Fruit fly (Drosophila melanogaster) whole organism, embryonic: Measurements from ENCODE around the gene CG42835.
A peak's percentile ranks its signal among the peaks of the same experiment; 100 is the strongest.

Experiments
- Bgb ChIP-seq: fragments of 200-800 bp; sonication (Bioruptor generic); IDR thresholded peaks from 2 replicates; pipeline ENCODE4 v1.3.6; 2022; ENCODE audit warnings: missing biosample characterization, missing genetic modification characterization; ENCODE audit not compliant: partially characterized antibody
- BtbVII ChIP-seq: fragments of 200-800 bp; sonication (Bioruptor generic); optimal IDR thresholded peaks from 3 replicates; lab custom pipeline; 2017; ENCODE audit warnings: missing biosample characterization, mild to moderate bottlenecking, missing genetic modification characterization
- CG10274 ChIP-seq: fragments of 200-800 bp; sonication (Bioruptor generic); optimal IDR thresholded peaks from 3 replicates; lab custom pipeline; 2017; ENCODE audit warnings: missing biosample characterization, mild to moderate bottlenecking, missing genetic modification characterization
- CG10543 ChIP-seq: fragments of 200-800 bp; sonication (Bioruptor generic); optimal IDR thresholded peaks from 3 replicates; lab custom pipeline; 2017; ENCODE audit warnings: missing biosample characterization, mild to moderate bottlenecking, missing genetic modification characterization, moderate library complexity
- CG11504 ChIP-seq: fragments of 200-800 bp; sonication (Bioruptor generic); optimal IDR thresholded peaks from 3 replicates; lab custom pipeline; 2019; ENCODE audit warnings: missing biosample characterization, mild to moderate bottlenecking, missing genetic modification characterization, moderate library complexity
- CG12071 ChIP-seq: fragments of 200-800 bp; sonication (Bioruptor generic); optimal IDR thresholded peaks from 3 replicates; lab custom pipeline; 2018; ENCODE audit warnings: missing biosample characterization, mild to moderate bottlenecking, missing genetic modification characterization
- CG12659 ChIP-seq: fragments of 200-800 bp; sonication (Bioruptor generic); optimal IDR thresholded peaks from 3 replicates; lab custom pipeline; 2017; ENCODE audit warnings: mild to moderate bottlenecking, missing biosample characterization, missing genetic modification reagents, missing genetic modification characterization
- CG13123 ChIP-seq: fragments of 200-800 bp; sonication (Bioruptor generic); optimal IDR thresholded peaks from 2 replicates; lab custom pipeline; 2016; ENCODE audit warnings: missing biosample characterization, missing genetic modification characterization
- CG13775 ChIP-seq: fragments of 200-800 bp; sonication (Bioruptor generic); optimal IDR thresholded peaks from 3 replicates; lab custom pipeline; 2017; ENCODE audit warnings: missing biosample characterization, mild to moderate bottlenecking, missing genetic modification characterization
- CG18011 ChIP-seq: fragments of 200-800 bp; sonication (Bioruptor generic); optimal IDR thresholded peaks from 2 replicates; lab custom pipeline; 2017; ENCODE audit warnings: missing biosample characterization, missing genetic modification characterization, mild to moderate bottlenecking, moderate library complexity, missing genotype
- CG18262 ChIP-seq: fragments of 200-800 bp; optimal IDR thresholded peaks from 3 replicates; lab custom pipeline; 2019; ENCODE audit warnings: missing biosample characterization, mild to moderate bottlenecking, missing genetic modification characterization, moderate library complexity
- CG2116 ChIP-seq: fragments of 200-800 bp; sonication (Bioruptor generic); optimal IDR thresholded peaks from 3 replicates; lab custom pipeline; 2018; ENCODE audit warnings: missing biosample characterization, mild to moderate bottlenecking, missing genetic modification characterization
- CG2120 ChIP-seq: fragments of 200-800 bp; sonication (Bioruptor generic); optimal IDR thresholded peaks from 3 replicates; lab custom pipeline; 2016; ENCODE audit warnings: missing biosample characterization, missing genetic modification characterization
- CG30403 ChIP-seq: fragments of 200-800 bp; sonication (Bioruptor generic); optimal IDR thresholded peaks from 3 replicates; lab custom pipeline; 2016; ENCODE audit warnings: missing biosample characterization, missing genetic modification characterization
- CG31441 ChIP-seq: fragments of 200-800 bp; sonication (Bioruptor generic); IDR thresholded peaks from 2 replicates; pipeline ENCODE4 v1.3.6; 2022; ENCODE audit warnings: missing biosample characterization, missing genetic modification characterization
- CG33213 ChIP-seq: fragments of 200-800 bp; sonication (Bioruptor generic); optimal IDR thresholded peaks from 3 replicates; lab custom pipeline; 2016; ENCODE audit warnings: missing biosample characterization, missing genetic modification characterization
- CG4424 ChIP-seq: fragments of 200-800 bp; sonication (Bioruptor generic); optimal IDR thresholded peaks from 3 replicates; lab custom pipeline; 2016; ENCODE audit warnings: missing biosample characterization, missing genetic modification characterization
- CG6854 ChIP-seq: fragments of 200-800 bp; sonication (Bioruptor generic); optimal IDR thresholded peaks from 3 replicates; lab custom pipeline; 2017; ENCODE audit warnings: missing biosample characterization, mild to moderate bottlenecking, missing genetic modification characterization
- CG7556 ChIP-seq: fragments of 200-800 bp; sonication (Bioruptor generic); optimal IDR thresholded peaks from 2 replicates; lab custom pipeline; 2017; ENCODE audit warnings: missing biosample characterization, mild to moderate bottlenecking, missing genetic modification characterization
- CrebB ChIP-seq: fragments of 200-800 bp; sonication (Bioruptor generic); optimal IDR thresholded peaks from 3 replicates; lab custom pipeline; 2018; ENCODE audit warnings: missing biosample characterization, mild to moderate bottlenecking, missing genetic modification characterization
- D ChIP-seq, 2 experiments: fragments of 200-800 bp in 1 of 2; fragments of >200 bp in 1 of 2; sonication (Bioruptor generic) in 1 of 2; optimal IDR thresholded peaks; 2 replicates in 1 of 2; 3 replicates in 1 of 2; lab custom pipeline; 2017; ENCODE audit warnings: mild to moderate bottlenecking in 1 of 2, missing biosample characterization in 1 of 2, missing genetic modification characterization in 1 of 2, missing genetic modification reagents in 1 of 2
- E2f1 ChIP-seq: fragments of 200-800 bp; sonication (Bioruptor generic); IDR thresholded peaks from 2 replicates; pipeline ENCODE4 v1.3.6; 2022; ENCODE audit warnings: missing biosample characterization, missing genetic modification characterization
- Elba2 ChIP-seq: fragments of 200-800 bp; sonication (Bioruptor generic); optimal IDR thresholded peaks from 3 replicates; lab custom pipeline; 2016; ENCODE audit warnings: missing biosample characterization, missing genetic modification characterization
- Ets97D ChIP-seq: fragments of 200-800 bp; sonication (Bioruptor generic); optimal IDR thresholded peaks from 3 replicates; lab custom pipeline; 2016; ENCODE audit warnings: missing biosample characterization, missing genetic modification characterization
- HLHmδ ChIP-seq: fragments of 200-800 bp; sonication (Bioruptor generic); optimal IDR thresholded peaks from 2 replicates; lab custom pipeline; 2018; ENCODE audit warnings: missing biosample characterization, mild to moderate bottlenecking, missing genetic modification characterization, moderate library complexity
- Max ChIP-seq: fragments of 200-800 bp; sonication (Bioruptor generic); optimal IDR thresholded peaks from 2 replicates; lab custom pipeline; 2016; ENCODE audit warnings: missing biosample characterization, mild to moderate bottlenecking, missing genetic modification characterization
- NfI ChIP-seq: fragments of 200-800 bp; sonication (Bioruptor generic); optimal IDR thresholded peaks from 3 replicates; lab custom pipeline; 2018; ENCODE audit warnings: missing biosample characterization, mild to moderate bottlenecking, missing genetic modification characterization, moderate library complexity
- Ptx1 ChIP-seq: fragments of 200-800 bp; sonication (Bioruptor generic); IDR thresholded peaks from 2 replicates; pipeline ENCODE4 v1.3.6; 2022; ENCODE audit warnings: missing biosample characterization, missing genetic modification characterization
- Sox100B ChIP-seq: fragments of 200-800 bp; sonication (Bioruptor generic); optimal IDR thresholded peaks from 3 replicates; lab custom pipeline; 2018; ENCODE audit warnings: missing biosample characterization, mild to moderate bottlenecking, missing genetic modification characterization
- crp ChIP-seq, 2 experiments: fragments of 200-800 bp; sonication (Bioruptor generic); optimal IDR thresholded peaks; 2 replicates in 1 of 2; 3 replicates in 1 of 2; lab custom pipeline; 2017; ENCODE audit warnings: missing biosample characterization in 2 of 2, missing genetic modification characterization in 2 of 2, mild to moderate bottlenecking in 1 of 2, moderate library complexity in 1 of 2
- dmrt99B ChIP-seq: fragments of 200-800 bp; sonication (Bioruptor generic); optimal IDR thresholded peaks from 2 replicates; lab custom pipeline; 2018; ENCODE audit warnings: missing biosample characterization, mild to moderate bottlenecking, missing genetic modification characterization, moderate library complexity
- grau ChIP-seq: fragments of 200-800 bp; optimal IDR thresholded peaks from 3 replicates; lab custom pipeline; 2019; ENCODE audit warnings: missing biosample characterization, mild to moderate bottlenecking, missing genetic modification characterization, moderate library complexity
- insv ChIP-seq, 2 experiments: fragments of 200-800 bp; sonication (Bioruptor generic); optimal IDR thresholded peaks; 3 replicates each; lab custom pipeline; 2016 to 2018; ENCODE audit warnings: missing biosample characterization in 2 of 2, missing genetic modification characterization in 2 of 2
- kni ChIP-seq: fragments of 200-800 bp; sonication (Bioruptor generic); optimal IDR thresholded peaks from 3 replicates; lab custom pipeline; 2017; ENCODE audit warnings: mild to moderate bottlenecking, missing biosample characterization, missing genetic modification reagents, missing genetic modification characterization
- lola ChIP-seq, 3 experiments: fragments of >200 bp in 2 of 3; fragments of 200-800 bp in 1 of 3; sonication (Bioruptor generic) in 1 of 3; optimal IDR thresholded peaks; 2 replicates each; lab custom pipeline; 2017 to 2019; ENCODE audit warnings: missing biosample characterization in 3 of 3, missing genetic modification characterization in 3 of 3, mild to moderate bottlenecking in 1 of 3, moderate library complexity in 1 of 3
- luna ChIP-seq: fragments of 200-800 bp; sonication (Bioruptor generic); optimal IDR thresholded peaks from 2 replicates; lab custom pipeline; 2016; ENCODE audit warnings: missing biosample characterization, missing genetic modification characterization
- p53 ChIP-seq: fragments of 200-800 bp; sonication (Bioruptor generic); optimal IDR thresholded peaks from 2 replicates; lab custom pipeline; 2016; ENCODE audit warnings: missing biosample characterization, missing genetic modification characterization
- pan ChIP-seq, 4 experiments: fragments of >200 bp in 3 of 4; fragments of 200-800 bp in 1 of 4; sonication (Bioruptor generic) in 1 of 4; optimal IDR thresholded peaks in 3 of 4; IDR thresholded peaks in 1 of 4; 2 replicates each; pipeline versions ENCODE4 v1.3.6 to Lab custom; 2017 to 2022; ENCODE audit warnings: missing biosample characterization in 2 of 4, missing genetic modification characterization in 2 of 4, mixed read lengths in 1 of 4
- pita ChIP-seq: fragments of 200-800 bp; sonication (Bioruptor generic); optimal IDR thresholded peaks from 2 replicates; lab custom pipeline; 2017; ENCODE audit warnings: missing biosample characterization, mild to moderate bottlenecking, missing genetic modification characterization
- prd ChIP-seq, 3 experiments: fragments of >200 bp in 2 of 3; fragments of 200-800 bp in 1 of 3; sonication (Bioruptor generic) in 1 of 3; optimal IDR thresholded peaks in 2 of 3; IDR thresholded peaks in 1 of 3; 2 replicates in 2 of 3; 3 replicates in 1 of 3; pipeline versions ENCODE4 v1.3.6 to Lab custom; 2017 to 2022; ENCODE audit warnings: missing biosample characterization in 1 of 3, missing genetic modification characterization in 1 of 3
- sc ChIP-seq, 3 experiments: fragments of >200 bp in 2 of 3; fragments of 200-800 bp in 1 of 3; sonication (Bioruptor generic) in 1 of 3; optimal IDR thresholded peaks; 2 replicates in 2 of 3; 3 replicates in 1 of 3; lab custom pipeline; 2017; ENCODE audit warnings: mild to moderate bottlenecking in 1 of 3, missing biosample characterization in 1 of 3, missing genetic modification characterization in 1 of 3, missing genetic modification reagents in 1 of 3
- slbo ChIP-seq: fragments of 200-800 bp; sonication (Bioruptor generic); IDR thresholded peaks from 2 replicates; pipeline ENCODE4 v1.3.6; 2022; ENCODE audit warnings: missing biosample characterization, missing genetic modification characterization
- sr ChIP-seq: fragments of 200-800 bp; sonication (Bioruptor generic); IDR thresholded peaks from 3 replicates; pipeline ENCODE4 v1.3.6; 2022; ENCODE audit warnings: missing biosample characterization, missing genetic modification characterization
- tll ChIP-seq, 2 experiments: fragments of 200-800 bp in 1 of 2; fragments of >200 bp in 1 of 2; sonication (Bioruptor generic) in 1 of 2; optimal IDR thresholded peaks; 2 replicates each; lab custom pipeline; 2017 to 2019; ENCODE audit warnings: missing biosample characterization in 2 of 2, missing genetic modification characterization in 2 of 2, mild to moderate bottlenecking in 1 of 2, moderate library complexity in 1 of 2

CG42835 gene

dm6 chr3R:17394318-17395188 is 25.9 kb upstream of the CG42835 start, which contains the start of gene CREG (continued):
- peak; percentile 92 for TF ChIP-seq CG18011 (GFP tag; lab: Kevin White, UChicago)
- TF ChIP-seq Ets97D, result no peak
- TF ChIP-seq sr (GFP tag; lab: Robert Waterston, UW), result no peak
- no peak for TF ChIP-seq CG13123 (GFP tag; lab: Kevin White, UChicago)
- no peak for TF ChIP-seq slbo (GFP tag; lab: Robert Waterston, UW)
- TF ChIP-seq CrebB, result no peak
- no peak for TF ChIP-seq luna (GFP tag; lab: Kevin White, UChicago)
- TF ChIP-seq Ptx1, result 0 out of 2 replicates have a peak, but pooled peaks have one; percentile 31
- TF ChIP-seq CG10543 (GFP tag; lab: Kevin White, UChicago), result peak; percentile 17
- peak; percentile 49 for TF ChIP-seq CG11504 (tag; lab: Kevin White, UChicago)
- TF ChIP-seq Bgb (GFP tag; lab: Robert Waterston, UW), result no peak
- peak; percentile 1 for TF ChIP-seq CG10274 (GFP tag; lab: Kevin White, UChicago)
- peak; percentile 34 for TF ChIP-seq CG2120 (GFP tag; lab: Kevin White, UChicago)
- no peak for TF ChIP-seq NfI
- TF ChIP-seq grau (tag; lab: Kevin White, UChicago), result peak; percentile 40
- peak; percentile 11 for TF ChIP-seq CG2116 (GFP tag; lab: Kevin White, UChicago)
- peak in 1 of 2 experiments; percentile 91 for TF ChIP-seq tll (GFP tag; optimal IDR thresholded peaks at IDR 0.05; lab: Kevin White, UChicago)
- no peak for TF ChIP-seq pita (GFP tag; lab: Kevin White, UChicago)
- TF ChIP-seq CG7556, result peak; percentile 28
- no peak for TF ChIP-seq p53
- peak; percentile 18 for TF ChIP-seq dmrt99B (tag; lab: Kevin White, UChicago)
- TF ChIP-seq crp (GFP tag; optimal IDR thresholded peaks at IDR 0.05; lab: Kevin White, UChicago), result peak in 1 of 2 experiments; percentile 70
- TF ChIP-seq CG18262, result peak; percentile 47
- peak; percentile 52 for TF ChIP-seq Sox100B (GFP tag; lab: Kevin White, UChicago)
- no peak for TF ChIP-seq CG33213 (GFP tag; lab: Kevin White, UChicago)
- TF ChIP-seq insv (GFP tag; optimal IDR thresholded peaks at IDR 0.05; lab: Kevin White, UChicago), result no peak
- peak; percentile 58 for TF ChIP-seq Elba2 (GFP tag; lab: Kevin White, UChicago)
- peak; percentile 20 for TF ChIP-seq CG12659 (GFP tag; lab: Kevin White, UChicago)
- no peak for TF ChIP-seq D (optimal IDR thresholded peaks at IDR 0.05; lab: Kevin White, UChicago)
- TF ChIP-seq D (GFP tag; optimal IDR thresholded peaks at IDR 0.05; lab: Kevin White, UChicago), result no peak
- TF ChIP-seq CG31441 (GFP tag; lab: Robert Waterston, UW), result peak; percentile 36; the same call in 1 of the 2 replicates
- no peak for TF ChIP-seq CG12071
- TF ChIP-seq CG6854 (GFP tag; lab: Kevin White, UChicago), result no peak
- peak; percentile 49 for TF ChIP-seq CG30403 (GFP tag; lab: Kevin White, UChicago)
- TF ChIP-seq prd (optimal IDR thresholded peaks at IDR 0.05; lab: Kevin White, UChicago), result no peak
- no peak for TF ChIP-seq prd (GFP tag; IDR thresholded peaks at IDR 0.05; lab: Robert Waterston, UW)
- no peak for TF ChIP-seq HLHmδ (GFP tag; lab: Kevin White, UChicago)
- peak in 1 of 3 experiments; percentile 57 for TF ChIP-seq lola (GFP tag; optimal IDR thresholded peaks at IDR 0.05; lab: Kevin White, UChicago)
- TF ChIP-seq pan (optimal IDR thresholded peaks at IDR 0.05; lab: Kevin White, UChicago), result peak in 1 of 2 experiments; percentile 64
- TF ChIP-seq pan (GFP tag; optimal IDR thresholded peaks at IDR 0.05 in 1 of 2, IDR thresholded peaks at IDR 0.05 in 1 of 2), result peak in 1 of 2 experiments; percentile 77
- TF ChIP-seq E2f1 (GFP tag; lab: Robert Waterston, UW), result peak; percentile 29; the same call in 1 of the 2 replicates
- TF ChIP-seq BtbVII (GFP tag; lab: Kevin White, UChicago), result peak; percentile 15
- peak; percentile 8 for TF ChIP-seq Max (GFP tag; lab: Kevin White, UChicago)
- TF ChIP-seq CG4424 (GFP tag; lab: Kevin White, UChicago), result peak; percentile 11
- TF ChIP-seq CG13775 (GFP tag; lab: Kevin White, UChicago), result peak; percentile 58
- TF ChIP-seq sc (optimal IDR thresholded peaks at IDR 0.05; lab: Kevin White, UChicago), result no peak
- TF ChIP-seq sc (GFP tag; optimal IDR thresholded peaks at IDR 0.05; lab: Kevin White, UChicago), result peak; percentile 35
- peak; percentile 6 for TF ChIP-seq kni (GFP tag; lab: Kevin White, UChicago)
